Fruit fly (Drosophila melanogaster) whole organism, embryonic: ENCODE data around the gene CG13114.

Experiments used
- Aef1 ChIP-seq: fragments of 200-800 bp; sonication (Bioruptor generic); IDR thresholded peaks from 3 replicates; pipeline ENCODE4 v1.3.6; 2022; ENCODE audit warnings: missing biosample characterization, missing genetic modification characterization
- Awh ChIP-seq: fragments of 200-800 bp; sonication (Bioruptor generic); IDR thresholded peaks from 2 replicates; pipeline ENCODE4, ENCODE4 v1.3.6; 2022; ENCODE audit warnings: missing biosample characterization, missing genetic modification characterization
- B-H2 ChIP-seq: fragments of 200-800 bp; sonication (Bioruptor generic); optimal IDR thresholded peaks from 2 replicates; lab custom pipeline; 2018; ENCODE audit warnings: missing biosample characterization, mild to moderate bottlenecking, missing genetic modification characterization
- CG11504 ChIP-seq: fragments of 200-800 bp; sonication (Bioruptor generic); optimal IDR thresholded peaks from 3 replicates; lab custom pipeline; 2019; ENCODE audit warnings: missing biosample characterization, mild to moderate bottlenecking, missing genetic modification characterization, moderate library complexity
- CG12769 ChIP-seq: fragments of 200-800 bp; sonication (Bioruptor generic); optimal IDR thresholded peaks from 2 replicates; lab custom pipeline; 2019; ENCODE audit warnings: missing biosample characterization, mild to moderate bottlenecking, missing genetic modification characterization, moderate library complexity
- CG13123 ChIP-seq: fragments of 200-800 bp; sonication (Bioruptor generic); optimal IDR thresholded peaks from 2 replicates; lab custom pipeline; 2016; ENCODE audit warnings: missing biosample characterization, missing genetic modification characterization
- CG1647 ChIP-seq: fragments of 200-800 bp; sonication (Bioruptor generic); optimal IDR thresholded peaks from 3 replicates; lab custom pipeline; 2016; ENCODE audit warnings: missing biosample characterization, missing genetic modification characterization
- CG16813 ChIP-seq: fragments of 200-800 bp; sonication (Bioruptor generic); IDR thresholded peaks from 3 replicates; pipeline ENCODE4 v1.3.6; 2022; ENCODE audit warnings: missing biosample characterization, missing genetic modification characterization; ENCODE audit not compliant: partially characterized antibody
- CG17328 ChIP-seq: fragments of 200-800 bp; sonication (Bioruptor generic); IDR thresholded peaks from 2 replicates; pipeline ENCODE4 v1.3.6; 2022; ENCODE audit warnings: missing biosample characterization, missing genetic modification characterization
- CG17385 ChIP-seq: fragments of 200-800 bp; sonication (Bioruptor generic); optimal IDR thresholded peaks from 3 replicates; lab custom pipeline; 2018; ENCODE audit warnings: missing biosample characterization, mild to moderate bottlenecking, missing genetic modification characterization
- CG2712 ChIP-seq: fragments of 200-800 bp; optimal IDR thresholded peaks from 3 replicates; lab custom pipeline; 2019; ENCODE audit warnings: missing biosample characterization, mild to moderate bottlenecking, missing genetic modification characterization, moderate library complexity
- CG3065 ChIP-seq: fragments of 200-800 bp; sonication (Bioruptor generic); optimal IDR thresholded peaks from 2 replicates; lab custom pipeline; 2016; ENCODE audit warnings: missing biosample characterization, missing genetic modification characterization
- CG31441 ChIP-seq: fragments of 200-800 bp; sonication (Bioruptor generic); IDR thresholded peaks from 2 replicates; pipeline ENCODE4 v1.3.6; 2022; ENCODE audit warnings: missing biosample characterization, missing genetic modification characterization
- CG32532 ChIP-seq: fragments of 200-800 bp; sonication (Bioruptor generic); IDR thresholded peaks from 2 replicates; pipeline ENCODE4 v1.3.6; 2022; ENCODE audit warnings: missing biosample characterization, missing genetic modification characterization
- CG3995 ChIP-seq: fragments of 200-800 bp; sonication (Bioruptor generic); optimal IDR thresholded peaks from 3 replicates; lab custom pipeline; 2016; ENCODE audit warnings: missing biosample characterization, missing genetic modification characterization
- CG6683 ChIP-seq: fragments of 200-800 bp; sonication (Bioruptor generic); optimal IDR thresholded peaks from 2 replicates; lab custom pipeline; 2017; ENCODE audit warnings: missing biosample characterization, mild to moderate bottlenecking, missing genetic modification characterization, missing genetic modification reagents
- CG6689 ChIP-seq: fragments of 200-800 bp; sonication (Bioruptor generic); IDR thresholded peaks from 2 replicates; pipeline ENCODE4 v1.3.6; 2022; ENCODE audit warnings: missing biosample characterization, missing genetic modification characterization
- CG7271 ChIP-seq: fragments of 200-800 bp; sonication (Bioruptor generic); optimal IDR thresholded peaks from 2 replicates; lab custom pipeline; 2018; ENCODE audit warnings: missing biosample characterization, mild to moderate bottlenecking, missing genetic modification characterization, moderate library complexity
- CG7357 ChIP-seq: fragments of 200-800 bp; sonication (Bioruptor generic); IDR thresholded peaks from 3 replicates; pipeline ENCODE4 v1.3.6; 2022; ENCODE audit warnings: missing biosample characterization, missing genetic modification characterization
- CG7987 ChIP-seq: fragments of 200-800 bp; sonication (Bioruptor generic); optimal IDR thresholded peaks from 2 replicates; lab custom pipeline; 2018; ENCODE audit warnings: missing biosample characterization, mild to moderate bottlenecking, missing genetic modification characterization, moderate library complexity
- CG8388 ChIP-seq: fragments of 200-800 bp; sonication (Bioruptor generic); optimal IDR thresholded peaks from 2 replicates; lab custom pipeline; 2019; ENCODE audit warnings: missing biosample characterization, mild to moderate bottlenecking, missing genetic modification characterization, moderate library complexity
- CG9876 ChIP-seq: fragments of 200-800 bp; sonication (Bioruptor generic); optimal IDR thresholded peaks from 2 replicates; lab custom pipeline; 2016; ENCODE audit warnings: missing biosample characterization, missing genetic modification characterization
- CTCF ChIP-seq: fragments of 200-800 bp; sonication (Bioruptor generic); optimal IDR thresholded peaks from 2 replicates; lab custom pipeline; 2017; ENCODE audit warnings: missing biosample characterization, mild to moderate bottlenecking, missing genetic modification characterization, moderate library complexity
- Dad ChIP-seq: fragments of 200-800 bp; sonication (Bioruptor generic); optimal IDR thresholded peaks from 3 replicates; lab custom pipeline; 2016; ENCODE audit warnings: missing biosample characterization, missing genetic modification characterization
- Lim3 ChIP-seq: fragments of 200-800 bp; sonication (Bioruptor generic); IDR thresholded peaks from 2 replicates; pipeline ENCODE4 v1.3.6; 2022; ENCODE audit warnings: missing biosample characterization, missing genetic modification characterization
- MBD-R2 ChIP-seq: fragments of 200-800 bp; sonication (Bioruptor generic); IDR thresholded peaks from 2 replicates; pipeline ENCODE4 v1.3.6; 2022; ENCODE audit warnings: missing biosample characterization, missing genetic modification characterization
- PHDP ChIP-seq: fragments of 200-800 bp; sonication (Bioruptor generic); optimal IDR thresholded peaks from 3 replicates; lab custom pipeline; 2018; ENCODE audit warnings: missing biosample characterization, mild to moderate bottlenecking, missing genetic modification characterization, moderate library complexity
- Spps ChIP-seq: fragments of 200-800 bp; sonication (Bioruptor generic); optimal IDR thresholded peaks from 2 replicates; lab custom pipeline; 2018; ENCODE audit warnings: missing biosample characterization, mild to moderate bottlenecking, missing genetic modification characterization
- Stat92E ChIP-seq, 3 experiments: fragments of >200 bp in 2 of 3; fragments of 200-800 bp in 1 of 3; sonication (Bioruptor generic) in 1 of 3; optimal IDR thresholded peaks; 2 replicates each; lab custom pipeline; 2017 to 2019; ENCODE audit warnings: missing biosample characterization in 3 of 3, missing genetic modification characterization in 3 of 3, mild to moderate bottlenecking in 1 of 3, moderate library complexity in 1 of 3
- Vsx1 ChIP-seq: fragments of 200-800 bp; sonication (Bioruptor generic); optimal IDR thresholded peaks from 2 replicates; lab custom pipeline; 2017; ENCODE audit warnings: missing biosample characterization, mild to moderate bottlenecking, missing genetic modification characterization, missing genetic modification reagents
- bbx ChIP-seq: fragments of 200-800 bp; sonication (Bioruptor generic); IDR thresholded peaks from 2 replicates; pipeline ENCODE4 v1.3.6; 2022; ENCODE audit warnings: missing biosample characterization, missing genetic modification characterization; ENCODE audit not compliant: partially characterized antibody
- caup ChIP-seq: fragments of 200-800 bp; sonication (Bioruptor generic); optimal IDR thresholded peaks from 3 replicates; lab custom pipeline; 2017; ENCODE audit warnings: missing biosample characterization, mild to moderate bottlenecking, missing genetic modification characterization, moderate library complexity; ENCODE audit not compliant: severe bottlenecking
- da ChIP-seq: fragments of 200-800 bp; sonication (Bioruptor generic); optimal IDR thresholded peaks from 2 replicates; lab custom pipeline; 2016; ENCODE audit warnings: missing biosample characterization, missing genetic modification characterization
- en ChIP-seq: fragments of 200-800 bp; sonication (Bioruptor generic); optimal IDR thresholded peaks from 2 replicates; lab custom pipeline; 2016; ENCODE audit warnings: missing biosample characterization, missing genetic modification characterization
- fd3F ChIP-seq: fragments of 200-800 bp; sonication (Bioruptor generic); optimal IDR thresholded peaks from 2 replicates; lab custom pipeline; 2018; ENCODE audit warnings: missing biosample characterization, mild to moderate bottlenecking, missing genetic modification characterization, moderate library complexity
- fd64A ChIP-seq: fragments of 200-800 bp; sonication (Bioruptor generic); optimal IDR thresholded peaks from 3 replicates; lab custom pipeline; 2018; ENCODE audit warnings: missing biosample characterization, mild to moderate bottlenecking, missing genetic modification characterization
- ind ChIP-seq: fragments of 200-800 bp; sonication (Bioruptor generic); optimal IDR thresholded peaks from 3 replicates; lab custom pipeline; 2016; ENCODE audit warnings: missing biosample characterization, missing genetic modification characterization
- kah ChIP-seq: fragments of 200-800 bp; sonication (Bioruptor generic); optimal IDR thresholded peaks from 2 replicates; lab custom pipeline; 2018; ENCODE audit warnings: missing biosample characterization, mild to moderate bottlenecking, missing genetic modification characterization
- lov ChIP-seq, 2 experiments: fragments of 200-800 bp in 1 of 2; fragments of >200 bp in 1 of 2; sonication (Bioruptor generic) in 1 of 2; IDR thresholded peaks in 1 of 2; optimal IDR thresholded peaks in 1 of 2; 2 replicates in 1 of 2; 3 replicates in 1 of 2; pipeline versions ENCODE4 v1.3.6 to Lab custom; 2017 to 2022; ENCODE audit warnings: missing biosample characterization in 1 of 2, missing genetic modification characterization in 1 of 2
- mld ChIP-seq: fragments of 200-800 bp; sonication (Bioruptor generic); IDR thresholded peaks from 3 replicates; pipeline ENCODE4 v1.3.6; 2022; ENCODE audit warnings: missing biosample characterization, missing genetic modification characterization; ENCODE audit not compliant: partially characterized antibody
- phol ChIP-seq: fragments of 200-800 bp; sonication (Bioruptor generic); optimal IDR thresholded peaks from 3 replicates; lab custom pipeline; 2018; ENCODE audit warnings: missing biosample characterization, mild to moderate bottlenecking, missing genetic modification characterization, moderate library complexity
- seq ChIP-seq: fragments of 200-800 bp; sonication (Bioruptor generic); IDR thresholded peaks from 2 replicates; pipeline ENCODE4 v1.3.6; 2022; ENCODE audit warnings: missing biosample characterization, missing genetic modification characterization
- shn ChIP-seq: fragments of 200-800 bp; sonication (Bioruptor generic); optimal IDR thresholded peaks from 3 replicates; lab custom pipeline; 2016; ENCODE audit warnings: missing biosample characterization, missing genetic modification characterization
- slou ChIP-seq: fragments of 200-800 bp; sonication (Bioruptor generic); optimal IDR thresholded peaks from 3 replicates; lab custom pipeline; 2016; ENCODE audit warnings: missing biosample characterization, missing genetic modification characterization
- slp2 ChIP-seq: fragments of 200-800 bp; sonication (Bioruptor generic); optimal IDR thresholded peaks from 2 replicates; lab custom pipeline; 2016; ENCODE audit warnings: missing biosample characterization, missing genetic modification characterization
- sna ChIP-seq: fragments of 200-800 bp; sonication (Bioruptor generic); IDR thresholded peaks from 2 replicates; pipeline ENCODE4 v1.3.6; 2022; ENCODE audit warnings: missing biosample characterization, missing genetic modification characterization; ENCODE audit not compliant: partially characterized antibody
- so ChIP-seq: fragments of 200-800 bp; sonication (Bioruptor generic); IDR thresholded peaks from 3 replicates; pipeline ENCODE4 v1.3.6; 2022; ENCODE audit warnings: missing biosample characterization, missing genetic modification characterization
- stc ChIP-seq: fragments of 200-800 bp; sonication (Bioruptor generic); IDR thresholded peaks from 2 replicates; pipeline ENCODE4 v1.3.6; 2022; ENCODE audit warnings: missing biosample characterization, missing genetic modification characterization

The CG13114 gene

DNA sequence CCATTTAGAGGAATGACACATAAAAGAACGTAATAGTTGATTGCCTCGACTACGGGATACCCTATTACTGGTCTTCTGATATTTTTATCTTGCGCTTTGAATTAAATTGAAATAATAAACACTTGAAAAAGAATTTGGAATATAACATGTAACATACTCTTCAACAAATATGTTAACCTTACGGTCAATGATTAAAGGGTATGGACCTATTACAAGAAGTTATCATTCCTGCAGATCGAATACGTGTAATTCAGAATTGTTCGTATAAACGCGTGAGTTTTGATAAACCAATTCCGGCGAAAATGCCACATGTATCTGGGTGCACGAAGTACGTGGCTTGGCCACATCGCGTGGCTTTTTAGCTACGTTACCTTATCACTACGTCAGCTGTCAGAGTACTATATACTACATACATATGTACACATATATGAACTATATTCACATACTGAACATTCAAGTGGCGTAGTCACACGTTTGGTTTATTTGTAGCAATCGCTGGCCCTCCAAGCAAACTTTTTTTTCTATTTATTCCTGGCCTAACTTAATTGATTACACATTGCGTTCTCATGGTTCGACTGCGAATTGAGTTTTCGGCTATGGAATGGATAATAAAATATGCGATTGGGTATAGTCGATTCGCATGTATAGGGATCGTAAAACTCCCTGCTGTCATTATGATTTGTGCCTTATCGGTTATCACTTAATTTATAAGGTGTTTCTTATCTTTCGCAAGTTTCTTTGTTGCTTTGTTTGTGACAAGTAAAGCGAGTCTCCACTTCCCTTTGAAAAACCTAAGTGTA is 47.2 kb upstream of the CG13114 start (continued):
- TF ChIP-seq CG11504 (tag; lab: Kevin White, UChicago) (peak; percentile 83), Aef1 (GFP tag; lab: Robert Waterston, UW) (peak; percentile 56), sna (GFP tag; lab: Robert Waterston, UW) (no peak), CG3995 (no peak), CG13123 (GFP tag; lab: Kevin White, UChicago) (no peak), fd3F (GFP tag; lab: Kevin White, UChicago) (peak; percentile 38), Lim3 (GFP tag; lab: Robert Waterston, UW) (no peak), Spps (tag; lab: Kevin White, UChicago) (peak; percentile 15), da (GFP tag; lab: Kevin White, UChicago) (no peak), en (peak; percentile 56), Awh (GFP tag; lab: Robert Waterston, UW) (peak; percentile 69), bbx (GFP tag; lab: Robert Waterston, UW) (no peak), slou (GFP tag; lab: Kevin White, UChicago) (peak; percentile 30), CG2712 (tag; lab: Kevin White, UChicago) (peak; percentile 75), CG17328 (peak; percentile 42; the same call in 1 of the 2 replicates), Dad (GFP tag; lab: Kevin White, UChicago) (peak; percentile 38), ind (GFP tag; lab: Kevin White, UChicago) (peak; percentile 73), slp2 (peak; percentile 34), kah (GFP tag; lab: Kevin White, UChicago) (no peak), seq (0 out of 2 replicates have a peak, but pooled peaks have one; percentile 40), CG12769 (tag; lab: Kevin White, UChicago) (peak; percentile 73), lov (optimal IDR thresholded peaks at IDR 0.05; lab: Kevin White, UChicago) (no peak), lov (GFP tag; IDR thresholded peaks at IDR 0.05; lab: Robert Waterston, UW) (peak; percentile 62; the same call in 1 of the 3 replicates), Vsx1 (GFP tag; lab: Kevin White, UChicago) (no peak), CG3065 (GFP tag; lab: Kevin White, UChicago) (peak; percentile 5), CG6683 (GFP tag; lab: Kevin White, UChicago) (peak; percentile 42), CG7357 (GFP tag; lab: Robert Waterston, UW) (0 out of 3 replicates have a peak, but pooled peaks have one; percentile 29), caup (GFP tag; lab: Kevin White, UChicago) (peak; percentile 64), CG31441 (GFP tag; lab: Robert Waterston, UW) (peak; percentile 70), fd64A (GFP tag; lab: Kevin White, UChicago) (peak; percentile 16), so (GFP tag; lab: Robert Waterston, UW) (peak; percentile 62; the same call in 1 of the 3 replicates), CG7987 (GFP tag; lab: Kevin White, UChicago) (peak; percentile 14), CG9876 (GFP tag; lab: Kevin White, UChicago) (no peak), CG17385 (GFP tag; lab: Kevin White, UChicago) (peak; percentile 22), MBD-R2 (no peak; the same call in 1 of the 2 replicates), shn (peak; percentile 6), phol (tag; lab: Kevin White, UChicago) (peak; percentile 67), CG16813 (no peak), mld (no peak), CTCF (GFP tag; lab: Kevin White, UChicago) (no peak), Stat92E (GFP tag; optimal IDR thresholded peaks at IDR 0.05; lab: Kevin White, UChicago) (no peak), CG8388 (GFP tag; lab: Kevin White, UChicago) (peak; percentile 29), stc (peak; percentile 71), CG32532 (GFP tag; lab: Robert Waterston, UW) (peak; percentile 64), CG6689 (GFP tag; lab: Robert Waterston, UW) (peak; percentile 70), B-H2 (GFP tag; lab: Kevin White, UChicago) (peak; percentile 35), PHDP (peak; percentile 57), CG7271 (no peak), CG1647 (GFP tag; lab: Kevin White, UChicago) (peak; percentile 17)
